Worm (Caenorhabditis elegans) whole organism, L1 larva: ENCODE measurements around the gene F58D12.3.

ENCODE experiments used
- C04F5.9 ChIP-seq: sonication (generic microtip); optimal IDR thresholded peaks from 2 replicates; lab custom pipeline; 2016; ENCODE audit warnings: missing genetic modification characterization, missing compliant biosample characterization
- C16A3.4 ChIP-seq: fragments of 150-350 bp; optimal IDR thresholded peaks from 2 replicates; lab custom pipeline; 2014; ENCODE audit warnings: missing biosample characterization, missing genetic modification characterization
- alr-1 ChIP-seq: fragments of 200-800 bp; sonication (Bioruptor generic); optimal IDR thresholded peaks from 2 replicates; lab custom pipeline; 2018; ENCODE audit warnings: borderline replicate concordance, mild to moderate bottlenecking, missing genetic modification characterization, missing compliant biosample characterization
- aly-2 ChIP-seq: fragments of 150-350 bp; optimal IDR thresholded peaks from 2 replicates; lab custom pipeline; 2014; ENCODE audit warnings: missing biosample characterization, missing genetic modification characterization
- ceh-82 ChIP-seq, 3 experiments: fragments of 150-350 bp in 1 of 3; sonication (generic microtip) in 2 of 3; optimal IDR thresholded peaks; 2 replicates each; lab custom pipeline; 2014 to 2017; ENCODE audit warnings: missing biosample characterization in 3 of 3, missing genetic modification characterization in 3 of 3
- ceh-88 ChIP-seq: fragments of 200-800 bp; sonication (Bioruptor generic); IDR thresholded peaks from 2 replicates; pipeline ENCODE4 v1.3.6; 2022; ENCODE audit warnings: missing genetic modification characterization, missing compliant biosample characterization
- ceh-90 ChIP-seq: sonication (generic microtip); optimal IDR thresholded peaks from 2 replicates; lab custom pipeline; 2016; ENCODE audit warnings: missing genetic modification characterization, missing compliant biosample characterization
- ces-1 ChIP-seq: fragments of 150-350 bp; optimal IDR thresholded peaks from 2 replicates; lab custom pipeline; 2014; ENCODE audit warnings: missing biosample characterization, missing genetic modification reagents, missing genetic modification characterization
- dsc-1 ChIP-seq: sonication (generic microtip); optimal IDR thresholded peaks from 2 replicates; lab custom pipeline; 2016; ENCODE audit warnings: mild to moderate bottlenecking, missing genetic modification characterization, missing compliant biosample characterization
- efl-1 ChIP-seq, 4 experiments: fragments of 150-350 bp; optimal IDR thresholded peaks in 3 of 4; peaks in 1 of 4; 1 replicate in 1 of 4; 2 replicates in 3 of 4; lab custom pipeline; 2014; ENCODE audit warnings: missing biosample characterization in 2 of 4, missing genetic modification characterization in 2 of 4, missing genetic modification reagents in 2 of 4
- efl-3 ChIP-seq: fragments of 200-800 bp; sonication (Bioruptor generic); optimal IDR thresholded peaks from 2 replicates; lab custom pipeline; 2018; ENCODE audit warnings: mild to moderate bottlenecking, missing genetic modification characterization, missing compliant biosample characterization
- egl-13 ChIP-seq: sonication (generic microtip); optimal IDR thresholded peaks from 2 replicates; lab custom pipeline; 2016; ENCODE audit warnings: missing genotype, missing genetic modification reagents, missing genetic modification characterization, missing compliant biosample characterization
- egl-27 ChIP-seq, 2 experiments: fragments of 150-350 bp in 1 of 2; sonication (generic microtip); optimal IDR thresholded peaks; 3 replicates each; lab custom pipeline; 2017 to 2018; ENCODE audit warnings: missing biosample characterization in 2 of 2, missing genetic modification characterization in 2 of 2, missing genetic modification reagents in 2 of 2
- elt-2 ChIP-seq: sonication (generic microtip); optimal IDR thresholded peaks from 2 replicates; lab custom pipeline; 2016; ENCODE audit warnings: missing genetic modification characterization, mild to moderate bottlenecking, inconsistent platforms, missing compliant biosample characterization, missing genetic modification reagents
- elt-3 ChIP-seq, 6 experiments: fragments of 150-350 bp in 1 of 6; sonication (generic microtip); optimal IDR thresholded peaks; 2 replicates each; lab custom pipeline; 2017 to 2018; ENCODE audit warnings: missing biosample characterization in 6 of 6, missing genetic modification characterization in 6 of 6, inconsistent platforms in 1 of 6
- fkh-10 ChIP-seq: sonication (generic microtip); optimal IDR thresholded peaks from 2 replicates; lab custom pipeline; 2017; ENCODE audit warnings: missing biosample characterization, missing genetic modification reagents, missing genetic modification characterization
- hlh-4 ChIP-seq: sonication (generic microtip); optimal IDR thresholded peaks from 2 replicates; lab custom pipeline; 2016; ENCODE audit warnings: mild to moderate bottlenecking, missing genetic modification characterization, missing compliant biosample characterization
- isw-1 ChIP-seq: fragments of 200-800 bp; sonication (Bioruptor generic); IDR thresholded peaks from 2 replicates; pipeline ENCODE4 v1.3.6; 2022; ENCODE audit warnings: missing genetic modification characterization, missing compliant biosample characterization
- jun-1 ChIP-seq: fragments of 150-350 bp; optimal IDR thresholded peaks from 2 replicates; lab custom pipeline; 2014; ENCODE audit warnings: missing biosample characterization, missing genetic modification reagents, missing genetic modification characterization
- lin-35 ChIP-seq, 2 experiments: fragments of 150-350 bp; optimal IDR thresholded peaks; 2 replicates each; lab custom pipeline; 2014; ENCODE audit warnings: missing biosample characterization in 2 of 2, missing genetic modification characterization in 2 of 2, missing genetic modification reagents in 2 of 2
- lir-3 ChIP-seq: sonication (generic microtip); optimal IDR thresholded peaks from 2 replicates; lab custom pipeline; 2016; ENCODE audit warnings: mild to moderate bottlenecking, missing genetic modification characterization, moderate library complexity, missing compliant biosample characterization; ENCODE audit not compliant: poor library complexity
- mab-9 ChIP-seq: fragments of 200-800 bp; sonication (Bioruptor generic); IDR thresholded peaks from 2 replicates; pipeline ENCODE4 v1.3.6; 2022; ENCODE audit warnings: missing genetic modification reagents, missing genetic modification characterization, missing compliant biosample characterization
- mdl-1 ChIP-seq, 2 experiments: fragments of 150-350 bp; optimal IDR thresholded peaks; 2 replicates each; lab custom pipeline; 2014 to 2017; ENCODE audit warnings: missing biosample characterization in 2 of 2, missing genetic modification characterization in 2 of 2, inconsistent platforms in 1 of 2
- nhr-237 ChIP-seq: fragments of 150-350 bp; optimal IDR thresholded peaks from 2 replicates; lab custom pipeline; 2014; ENCODE audit warnings: missing biosample characterization, missing genetic modification characterization
- nhr-85 ChIP-seq: sonication (generic microtip); peaks from one replicate; lab custom pipeline; 2016; ENCODE audit warnings: missing genetic modification characterization, inconsistent platforms, missing compliant biosample characterization
- pax-3 ChIP-seq: fragments of 200-800 bp; sonication (Bioruptor generic); optimal IDR thresholded peaks from 2 replicates; lab custom pipeline; 2018; ENCODE audit warnings: mild to moderate bottlenecking, missing genetic modification characterization, moderate library complexity, missing compliant biosample characterization
- skn-1 ChIP-seq: fragments of 150-350 bp; optimal IDR thresholded peaks from 2 replicates; lab custom pipeline; 2014; ENCODE audit warnings: missing biosample characterization, missing genetic modification characterization
- sup-37 ChIP-seq: fragments of 200-800 bp; sonication (Bioruptor generic); optimal IDR thresholded peaks from 2 replicates; lab custom pipeline; 2018; ENCODE audit warnings: mild to moderate bottlenecking, missing genetic modification characterization, missing compliant biosample characterization
- tlp-1 ChIP-seq: fragments of 150-350 bp; optimal IDR thresholded peaks from 2 replicates; lab custom pipeline; 2014; ENCODE audit warnings: missing biosample characterization, missing genetic modification characterization
- unc-62 ChIP-seq: fragments of 150-350 bp; optimal IDR thresholded peaks from 2 replicates; lab custom pipeline; 2014; ENCODE audit warnings: missing biosample characterization, missing genetic modification reagents, missing genetic modification characterization
- vab-15 ChIP-seq: sonication (generic microtip); optimal IDR thresholded peaks from 2 replicates; lab custom pipeline; 2017; ENCODE audit warnings: missing genotype, mild to moderate bottlenecking, missing genetic modification characterization, missing compliant biosample characterization
- xbp-1 ChIP-seq: sonication (generic microtip); optimal IDR thresholded peaks from 2 replicates; lab custom pipeline; 2016; ENCODE audit warnings: missing genetic modification characterization, missing compliant biosample characterization
- zag-1 ChIP-seq: fragments of 150-350 bp; optimal IDR thresholded peaks from 2 replicates; lab custom pipeline; 2014; ENCODE audit warnings: missing biosample characterization, missing genetic modification characterization
- ztf-11 ChIP-seq, 2 experiments: sonication (generic microtip); optimal IDR thresholded peaks; 2 replicates each; lab custom pipeline; 2016 to 2017; ENCODE audit warnings: missing genetic modification characterization in 2 of 2, missing biosample characterization in 1 of 2, missing compliant biosample characterization in 1 of 2
- ztf-4 ChIP-seq: fragments of 150-350 bp; optimal IDR thresholded peaks from 2 replicates; lab custom pipeline; 2014; ENCODE audit warnings: missing biosample characterization, missing genetic modification characterization

The F58D12.3 gene

DNA sequence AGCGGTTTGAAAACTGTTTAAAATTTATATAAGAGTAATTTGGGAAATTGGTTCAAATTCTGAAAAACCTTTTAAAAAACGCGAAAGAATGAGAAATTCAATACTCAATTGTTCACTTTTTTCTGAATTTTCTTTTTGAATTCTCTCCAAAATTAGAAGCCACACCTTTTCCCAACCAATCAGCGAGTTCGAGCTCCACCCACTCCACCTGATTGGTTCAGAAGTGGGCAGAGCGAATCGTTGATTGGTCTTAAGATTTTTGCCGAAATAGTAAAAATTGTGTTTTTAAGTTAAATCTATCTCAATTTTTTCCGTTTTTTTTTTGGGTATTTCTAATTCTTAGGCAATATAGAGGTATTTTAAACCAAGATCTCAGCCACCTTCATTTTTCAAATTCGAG is 6.3 kb downstream of the F58D12.3 start:
- no peak for TF ChIP-seq ceh-88 (GFP tag; lab: Robert Waterston, UW)
- TF ChIP-seq, all 84 proteins: peak for 0

- TF ChIP-seq jun-1 (tag; lab: Kevin White, UChicago) = no peak
- no peak for TF ChIP-seq tlp-1 (tag; lab: Kevin White, UChicago)
- TF ChIP-seq ceh-82 (tag; optimal IDR thresholded peaks at IDR 0.05; lab: Kevin White, UChicago) = no peak
- TF ChIP-seq egl-13 (tag; lab: Kevin White, UChicago) = no peak
Measured at ce11 chrV:14064422-14064821, 6.8 kb downstream of the F58D12.3 start, which contains the start of gene D1086.21. Gene D1086.21 (plus strand): TSS chrV:14064722.

DNA sequence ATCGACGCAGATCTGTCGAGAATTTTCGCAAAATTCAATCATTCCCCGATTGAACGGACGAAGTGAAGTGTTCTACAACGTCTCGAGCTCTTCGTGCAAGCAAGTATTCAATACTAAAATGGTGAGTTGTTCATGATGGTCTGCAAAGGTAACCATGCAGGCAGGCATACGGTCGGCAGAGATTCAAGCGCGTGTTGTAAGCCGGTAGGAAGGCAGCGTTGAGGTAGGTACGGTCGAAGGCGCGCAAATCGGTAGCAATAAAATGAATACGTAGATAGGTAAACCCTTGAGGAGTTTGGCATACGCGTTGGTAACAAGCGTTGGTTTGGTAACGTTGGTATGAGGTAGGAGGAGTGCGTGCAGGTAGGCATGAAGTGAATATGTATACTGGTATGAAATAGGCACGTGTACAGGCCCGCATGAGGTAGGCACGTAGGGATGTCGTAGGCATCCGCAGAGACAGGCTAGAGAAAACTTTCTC is 10.2 kb downstream of the F58D12.3 start, which contains the start of gene D1086.17:
D1086.17 (plus strand) TSS at position 51 of the 481 bp plus-strand sequence.
- TF ChIP-seq ceh-90 (tag; lab: Kevin White, UChicago) (no peak), sup-37 (GFP tag; lab: Kevin White, UChicago) (no peak), nhr-85 (tag; lab: Kevin White, UChicago) (no peak), ceh-88 (GFP tag; lab: Robert Waterston, UW) (no peak), isw-1 (GFP tag; lab: Robert Waterston, UW) (no peak), mdl-1 (tag; optimal IDR thresholded peaks at IDR 0.05; lab: Kevin White, UChicago) (no peak), vab-15 (tag; lab: Kevin White, UChicago) (no peak), ces-1 (no peak), dsc-1 (tag; lab: Kevin White, UChicago) (no peak), hlh-4 (tag; lab: Kevin White, UChicago) (no peak), skn-1 (tag; lab: Kevin White, UChicago) (no peak), ztf-11 (tag; optimal IDR thresholded peaks at IDR 0.05; lab: Kevin White, UChicago) (no peak), egl-27 (tag; optimal IDR thresholded peaks at IDR 0.05; lab: Kevin White, UChicago) (no peak), unc-62 (GFP tag; lab: Kevin White, UChicago) (no peak), ztf-4 (tag; lab: Kevin White, UChicago) (no peak), ceh-82 (tag; optimal IDR thresholded peaks at IDR 0.05; lab: Kevin White, UChicago) (no peak), elt-2 (tag; lab: Kevin White, UChicago) (no peak)

DNA sequence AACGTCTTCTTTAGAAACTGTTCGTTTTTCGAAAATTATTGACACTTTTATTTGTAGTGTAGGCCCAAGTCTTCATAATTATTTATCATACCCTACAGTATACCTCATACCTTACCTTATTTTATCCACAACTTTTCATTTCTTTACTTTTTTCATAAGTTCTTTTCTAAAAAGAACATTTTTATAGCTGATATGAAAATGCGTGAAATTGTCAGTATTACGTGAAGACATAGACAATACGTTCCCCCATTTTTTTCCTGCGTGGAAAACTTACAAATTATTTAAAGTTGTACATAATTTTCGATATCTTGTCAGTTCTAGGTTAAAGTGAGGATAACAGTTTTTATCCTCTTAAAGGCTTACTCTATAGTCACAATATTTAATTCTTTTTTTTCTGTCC is 12.3 kb downstream of the F58D12.3 start:
- no peak for TF ChIP-seq zag-1 (tag; lab: Kevin White, UChicago)
- TF ChIP-seq alr-1 = no peak
- TF ChIP-seq C04F5.9 (tag; lab: Kevin White, UChicago) = no peak
- no peak for TF ChIP-seq C16A3.4 (tag; lab: Kevin White, UChicago)

- TF ChIP-seq elt-2 (tag; lab: Kevin White, UChicago) (no peak), efl-3 (no peak), pax-3 (tag; lab: Kevin White, UChicago) (no peak), lin-35 (GFP tag; optimal IDR thresholded peaks at IDR 0.05; lab: Kevin White, UChicago) (no peak), elt-3 (tag; optimal IDR thresholded peaks at IDR 0.05; lab: Kevin White, UChicago) (no peak), nhr-237 (tag; lab: Kevin White, UChicago) (no peak), lir-3 (no peak)
- TF ChIP-seq, all 84 proteins: peak for 0
Measured at ce11 chrV:14074160-14074559, 16.5 kb downstream of the F58D12.3 start, which contains the start of gene D1086.11. Gene D1086.11 (plus strand): TSS chrV:14074460.

- TF ChIP-seq elt-3 (tag; optimal IDR thresholded peaks at IDR 0.05; lab: Kevin White, UChicago) (no peak), fkh-10 (GFP tag; lab: Kevin White, UChicago) (no peak), vab-15 (tag; lab: Kevin White, UChicago) (no peak), efl-1 (optimal IDR thresholded peaks at IDR 0.05; lab: Kevin White, UChicago) (no peak), efl-1 (GFP tag; optimal IDR thresholded peaks at IDR 0.05 in 1 of 2; lab: Kevin White, UChicago) (no peak), mab-9 (GFP tag; lab: Robert Waterston, UW) (no peak), ztf-11 (tag; optimal IDR thresholded peaks at IDR 0.05; lab: Kevin White, UChicago) (no peak), aly-2 (tag; lab: Kevin White, UChicago) (no peak), sup-37 (GFP tag; lab: Kevin White, UChicago) (no peak), xbp-1 (tag; lab: Kevin White, UChicago) (no peak), zag-1 (tag; lab: Kevin White, UChicago) (no peak)
- TF ChIP-seq, all 84 proteins: peak for 0
Measured at ce11 chrV:14079501-14079900, 21.9 kb downstream of the F58D12.3 start, which contains the start of gene D1086.6. Gene D1086.6 (plus strand): TSS chrV:14079801.
